Worm (Caenorhabditis elegans): ENCODE data around the gene msp-10.

The msp-10 gene

DNA sequence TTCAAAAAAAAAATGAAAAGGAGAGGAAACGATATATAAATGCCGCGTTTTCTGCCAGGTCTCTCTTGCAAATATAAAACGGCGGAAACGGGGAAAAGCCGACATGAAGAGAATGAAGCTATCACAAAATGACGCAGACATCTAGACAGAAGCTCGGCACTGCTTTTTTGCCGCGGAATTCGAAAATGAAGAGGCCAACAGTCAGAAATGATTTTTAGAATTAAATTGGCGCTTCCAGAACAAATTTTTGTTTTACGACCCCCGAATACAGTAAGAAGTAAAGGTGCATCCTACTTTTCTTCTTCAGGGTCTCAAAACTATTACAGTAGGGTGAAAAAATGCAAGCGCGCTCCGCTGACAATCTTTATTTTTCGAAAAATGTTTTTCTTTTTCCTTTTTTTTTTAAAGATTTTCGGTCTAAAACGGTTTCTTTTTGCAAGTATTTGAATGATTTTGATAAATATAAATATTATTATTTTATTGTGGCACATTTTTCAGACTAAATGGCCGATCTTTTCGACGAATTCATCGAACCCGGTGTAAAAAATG lies 12.2 kb upstream of the msp-10 start, which contains the start of gene mtr-4:
Gene mtr-4 (plus strand): TSS at position 499 of the 549 bp plus-strand sequence.
- TF ChIP-seq sox-4 (tag; optimal IDR thresholded peaks at IDR 0.05) (no peak), tbx-7 (tag; optimal IDR thresholded peaks at IDR 0.05) (no peak), T23F11.4 (GFP tag; optimal IDR thresholded peaks at IDR 0.05) (no peak), pha-2 (tag; optimal IDR thresholded peaks at IDR 0.05) (no peak), ceh-48 (tag; optimal IDR thresholded peaks at IDR 0.05) (no peak), nhr-232 (tag; optimal IDR thresholded peaks at IDR 0.05) (no peak), pros-1 (tag; optimal IDR thresholded peaks at IDR 0.05) (no peak), sdc-2 (tag; optimal IDR thresholded peaks at IDR 0.05) (no peak), gmeb-2 (tag; optimal IDR thresholded peaks at IDR 0.05) (no peak), ttx-3 (tag; optimal IDR thresholded peaks at IDR 0.05) (no peak), ceh-45 (GFP tag; IDR thresholded peaks at IDR 0.05) (no peak), ets-4 (tag; optimal IDR thresholded peaks at IDR 0.05) (no peak), nhr-11 (tag; optimal IDR thresholded peaks at IDR 0.05) (no peak)

DNA sequence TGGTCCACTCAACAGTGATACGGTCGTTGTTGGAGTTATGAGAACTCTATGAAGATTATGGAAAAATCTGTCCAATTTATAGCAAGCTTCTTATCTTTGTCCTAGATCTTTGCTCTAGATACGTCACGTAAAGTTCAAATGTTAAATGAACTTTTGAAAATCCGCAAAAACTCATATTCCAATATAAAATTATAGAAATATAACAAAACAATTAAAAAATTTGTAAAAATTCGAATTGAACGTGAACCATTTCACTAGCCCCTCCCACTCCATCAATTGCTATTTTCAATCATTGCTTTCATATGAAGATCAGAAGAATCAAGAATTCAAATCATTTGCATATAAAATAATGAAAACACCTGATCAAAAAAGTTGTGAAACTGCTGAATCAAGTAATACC lies 4.9 kb upstream of the msp-10 start, which contains the start of gene kin-21:
Gene kin-21 (plus strand): TSS at position 301 of the 400 bp plus-strand sequence.
- TF ChIP-seq sox-2 (GFP tag; IDR thresholded peaks at IDR 0.05) (no peak), elt-4 (tag; optimal IDR thresholded peaks at IDR 0.05) (no peak), tbx-7 (tag; optimal IDR thresholded peaks at IDR 0.05) (no peak), dmd-4 (tag; optimal IDR thresholded peaks at IDR 0.05; ENCODE audit: borderline replicate concordance) (no peak), che-1 (tag; optimal IDR thresholded peaks at IDR 0.05) (no peak), gmeb-2 (tag; optimal IDR thresholded peaks at IDR 0.05) (no peak), sdc-2 (tag; optimal IDR thresholded peaks at IDR 0.05) (no peak), ceh-48 (tag; optimal IDR thresholded peaks at IDR 0.05) (no peak), ceh-31 (tag; optimal IDR thresholded peaks at IDR 0.05) (no peak), nfya-1 (tag; optimal IDR thresholded peaks at IDR 0.05) (no peak)

DNA sequence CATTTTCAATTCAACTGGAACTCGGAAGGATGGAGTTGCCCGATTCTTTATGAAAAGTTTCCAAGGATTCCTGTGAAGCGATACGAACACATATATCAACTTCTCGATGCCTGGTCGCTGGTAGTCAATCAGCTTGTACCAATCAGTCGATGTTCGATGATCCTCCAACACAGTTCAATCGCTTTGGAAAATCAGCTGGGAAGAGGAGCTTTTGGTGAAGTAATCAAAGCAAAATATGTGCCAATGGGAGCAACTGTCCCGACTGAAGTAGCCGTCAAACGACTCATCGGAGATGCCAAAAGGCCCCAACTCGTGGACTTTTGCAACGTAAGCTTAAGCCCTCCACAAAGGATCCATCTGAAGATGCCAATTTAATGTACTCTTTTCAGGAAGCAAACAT lies 4.1 kb upstream of the msp-10 start:
- no peak for TF ChIP-seq T23F11.4 (GFP tag; optimal IDR thresholded peaks at IDR 0.05)
- no peak for TF ChIP-seq ceh-30 (tag; optimal IDR thresholded peaks at IDR 0.05)
- no peak for TF ChIP-seq ztf-16 (tag; optimal IDR thresholded peaks at IDR 0.05)
- TF ChIP-seq ahr-1 (tag; optimal IDR thresholded peaks at IDR 0.05): no peak
- TF ChIP-seq elt-4 (tag; optimal IDR thresholded peaks at IDR 0.05): no peak
- no peak for TF ChIP-seq nhr-11 (tag; optimal IDR thresholded peaks at IDR 0.05)
- TF ChIP-seq lin-11 (tag; optimal IDR thresholded peaks at IDR 0.05): no peak
- no peak for TF ChIP-seq nfya-1 (tag; optimal IDR thresholded peaks at IDR 0.05)
- no peak for TF ChIP-seq ceh-31 (tag; optimal IDR thresholded peaks at IDR 0.05)
- no peak for TF ChIP-seq tbx-7 (tag; optimal IDR thresholded peaks at IDR 0.05)
- no peak for TF ChIP-seq unc-3 (GFP tag; conservative IDR thresholded peaks at IDR 0.05)
- no peak for TF ChIP-seq unc-3 (tag; optimal IDR thresholded peaks at IDR 0.05)
- no peak for TF ChIP-seq dve-1 (tag; optimal IDR thresholded peaks at IDR 0.05)
- no peak for TF ChIP-seq hlh-15 (tag; optimal IDR thresholded peaks at IDR 0.05)
- TF ChIP-seq rnt-1 (tag; optimal IDR thresholded peaks at IDR 0.05): no peak
- no peak for TF ChIP-seq ceh-19 (GFP tag; optimal IDR thresholded peaks at IDR 0.05)
- no peak for TF ChIP-seq ceh-9 (tag; optimal IDR thresholded peaks at IDR 0.05)

DNA sequence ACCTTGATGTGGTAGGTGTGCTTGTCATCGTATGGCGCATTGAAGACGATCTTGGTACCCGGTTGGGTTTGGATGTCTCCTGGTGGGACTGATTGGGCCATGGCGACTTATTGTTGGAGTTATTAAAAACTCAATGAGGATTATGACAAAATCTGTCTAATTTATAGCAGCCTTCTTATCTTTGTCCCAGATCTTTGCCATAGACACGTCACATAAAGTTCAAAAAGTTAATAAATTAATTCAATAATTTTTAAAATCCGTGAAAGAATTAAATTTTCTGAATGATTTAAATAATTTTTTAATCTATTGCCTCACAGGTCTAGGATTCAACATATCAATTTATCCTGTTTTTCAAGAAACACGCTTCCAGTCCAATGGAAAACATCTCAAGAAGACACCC lies 1.1 kb upstream of the msp-10 start, which contains the start of gene msp-81:
Gene msp-81 (minus strand): TSS at position 101 of the 400 bp plus-strand sequence.
- TF ChIP-seq mec-3 (tag; optimal IDR thresholded peaks at IDR 0.05; ENCODE audit: borderline replicate concordance) (no peak), unc-55 (GFP tag; optimal IDR thresholded peaks at IDR 0.05) (no peak), pqm-1 (tag; optimal IDR thresholded peaks at IDR 0.05) (no peak), npax-4 (tag; optimal IDR thresholded peaks at IDR 0.05) (no peak), sox-4 (tag; optimal IDR thresholded peaks at IDR 0.05) (no peak), hlh-8 (tag; optimal IDR thresholded peaks at IDR 0.05) (no peak), pat-9 (tag; optimal IDR thresholded peaks at IDR 0.05) (no peak), T23F11.4 (GFP tag; optimal IDR thresholded peaks at IDR 0.05) (no peak), elt-2 (tag; optimal IDR thresholded peaks at IDR 0.05) (no peak)
